Worm (Caenorhabditis elegans): ENCODE data around the gene atln-2.

The atln-2 gene

ce11 chrIV:15028891-15029290 is 47.5 kb downstream of the atln-2 start, which contains the start of gene Y41E3.8 (continued):
- TF ChIP-seq mes-4 (tag; optimal IDR thresholded peaks at IDR 0.05): no peak
- TF ChIP-seq nhr-27 (tag; optimal IDR thresholded peaks at IDR 0.05): no peak
- no peak for TF ChIP-seq attf-5 (GFP tag; optimal IDR thresholded peaks at IDR 0.05)
- TF ChIP-seq attf-3 (GFP tag; conservative IDR thresholded peaks at IDR 0.05): peak; percentile 50; the same call in 1 of the 2 replicates
- peak; percentile 12 for TF ChIP-seq dpl-1 (GFP tag; optimal IDR thresholded peaks at IDR 0.05)
- TF ChIP-seq nhr-90 (tag; optimal IDR thresholded peaks at IDR 0.05): no peak
- TF ChIP-seq cebp-2 (GFP tag; IDR thresholded peaks at IDR 0.05): no peak
- TF ChIP-seq F49E8.2 (tag; optimal IDR thresholded peaks at IDR 0.05; ENCODE audit: insufficient read depth): peak; percentile 37
- no peak for TF ChIP-seq D2030.7 (GFP tag; IDR thresholded peaks at IDR 0.05)
- TF ChIP-seq rec-8 (tag; optimal IDR thresholded peaks at IDR 0.05): no peak
- no peak for TF ChIP-seq tlf-1 (GFP tag; optimal IDR thresholded peaks at IDR 0.05)
- no peak for TF ChIP-seq rpc-1 (optimal IDR thresholded peaks at IDR 0.05)
- no peak for TF ChIP-seq rpc-1 (tag; optimal IDR thresholded peaks at IDR 0.05)
- no peak for TF ChIP-seq sptf-2 (GFP tag; optimal IDR thresholded peaks at IDR 0.05)
- no peak for TF ChIP-seq snpc-3.4 (tag; optimal IDR thresholded peaks at IDR 0.05)
- TF ChIP-seq Y53G8AR.9 (GFP tag; conservative IDR thresholded peaks at IDR 0.05): no peak
- no peak for TF ChIP-seq ceh-91 (GFP tag; IDR thresholded peaks at IDR 0.05)
- peak; percentile 22; the same call in 1 of the 2 replicates for TF ChIP-seq madf-6 (GFP tag; IDR thresholded peaks at IDR 0.05)
- TF ChIP-seq die-1 (tag; optimal IDR thresholded peaks at IDR 0.05): no peak
- no peak for TF ChIP-seq madf-8 (GFP tag; conservative IDR thresholded peaks at IDR 0.05)
- no peak for TF ChIP-seq fkh-3 (tag; optimal IDR thresholded peaks at IDR 0.05)
- TF ChIP-seq pha-4 (tag; optimal IDR thresholded peaks at IDR 0.05): no peak
- no peak for TF ChIP-seq lag-1 (GFP tag; IDR thresholded peaks at IDR 0.05)
- peak; percentile 29 for TF ChIP-seq lin-54 (GFP tag; optimal IDR thresholded peaks at IDR 0.05)
- no peak for TF ChIP-seq nhr-179 (tag; optimal IDR thresholded peaks at IDR 0.05)
- TF ChIP-seq lir-1 (GFP tag; conservative IDR thresholded peaks at IDR 0.05): no peak
- no peak for TF ChIP-seq nfya-1 (tag; optimal IDR thresholded peaks at IDR 0.05; ENCODE audit: borderline replicate concordance, insufficient read depth)
- no peak for TF ChIP-seq ceh-100 (GFP tag; IDR thresholded peaks at IDR 0.05)
- no peak for TF ChIP-seq ztf-3 (GFP tag; optimal IDR thresholded peaks at IDR 0.05)
- TF ChIP-seq lin-35 (GFP tag; optimal IDR thresholded peaks at IDR 0.05): no peak
- no peak for TF ChIP-seq sea-2 (GFP tag; IDR thresholded peaks at IDR 0.05)
- TF ChIP-seq hlh-26 (GFP tag; conservative IDR thresholded peaks at IDR 0.05): no peak
- no peak for TF ChIP-seq aptf-3 (GFP tag; IDR thresholded peaks at IDR 0.05)

- TF ChIP-seq F23B12.7 (tag; optimal IDR thresholded peaks at IDR 0.05; ENCODE audit: insufficient read depth) (no peak), lin-54 (GFP tag; optimal IDR thresholded peaks at IDR 0.05) (peak; percentile 18), nhr-90 (tag; optimal IDR thresholded peaks at IDR 0.05) (no peak), zim-3 (tag; optimal IDR thresholded peaks at IDR 0.05) (no peak), F49E8.2 (tag; optimal IDR thresholded peaks at IDR 0.05; ENCODE audit: insufficient read depth) (no peak), efl-1 (GFP tag; optimal IDR thresholded peaks at IDR 0.05) (peak; percentile 70), ccch-3 (GFP tag; optimal IDR thresholded peaks at IDR 0.05) (no peak), xnd-1 (tag; optimal IDR thresholded peaks at IDR 0.05) (peak; percentile 67), mxl-1 (tag; optimal IDR thresholded peaks at IDR 0.05) (no peak), madf-8 (GFP tag; conservative IDR thresholded peaks at IDR 0.05) (peak; percentile 38; the same call in 1 of the 2 replicates), B0019.2 (GFP tag; conservative IDR thresholded peaks at IDR 0.05) (no peak), ztf-26 (tag; optimal IDR thresholded peaks at IDR 0.05) (no peak), hsf-1 (GFP tag; IDR thresholded peaks at IDR 0.05) (peak; percentile 33; the same call in 1 of the 2 replicates), cebp-2 (GFP tag; IDR thresholded peaks at IDR 0.05) (0 out of 2 replicates have a peak, but pooled peaks have one; percentile 14), madf-6 (GFP tag; IDR thresholded peaks at IDR 0.05) (peak; percentile 80), tbp1 (GFP tag; optimal IDR thresholded peaks at IDR 0.05) (peak; percentile 4)
These were observed 48.2 kb downstream of the atln-2 start for ce11 chrIV:15029565-15029964.

Measured in whole organism, young adult.